Fruit fly (Drosophila melanogaster): ENCODE measurements around the gene CG12689.

CG12689 gene

DNA sequence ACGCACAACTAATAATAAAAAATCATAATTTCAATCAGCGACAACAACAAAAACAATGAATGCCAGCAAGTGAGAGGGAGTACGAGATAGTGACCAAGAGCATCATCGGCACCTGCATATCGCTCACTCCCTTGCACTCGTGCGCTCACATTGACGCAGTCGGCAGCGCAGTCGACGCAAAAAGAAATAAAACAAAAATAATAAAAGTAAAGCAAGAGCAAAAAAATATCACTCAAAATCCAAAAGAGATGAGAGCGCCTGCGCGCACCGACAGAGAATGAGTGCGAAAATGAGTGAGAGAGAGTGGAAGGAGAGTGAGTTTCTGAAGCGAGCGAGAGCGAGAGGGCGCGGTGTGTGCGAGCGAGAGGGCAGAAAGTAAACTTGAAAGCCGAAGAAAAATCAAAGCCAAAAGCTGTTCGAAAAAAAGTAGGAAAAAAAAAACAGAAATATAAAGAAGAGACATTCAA, 18.6 kb upstream of the CG12689 start (continued):
- TF ChIP-seq bab2 (GFP tag; optimal IDR thresholded peaks at IDR 0.05) = no peak
- TF ChIP-seq hbn (GFP tag; IDR thresholded peaks at IDR 0.05; ENCODE audit: partially characterized antibody) = peak; percentile 18; the same call in 1 of the 2 replicates
- TF ChIP-seq CG4730 (GFP tag; IDR thresholded peaks at IDR 0.05) = no peak
- peak; percentile 96 for TF ChIP-seq Nf-YB (GFP tag; optimal IDR thresholded peaks at IDR 0.05)
- peak; percentile 21; the same call in 1 of the 2 replicates for TF ChIP-seq seq (GFP tag; IDR thresholded peaks at IDR 0.05)
- peak; percentile 33 for TF ChIP-seq CG8924 (tag; optimal IDR thresholded peaks at IDR 0.05)
- TF ChIP-seq mam (GFP tag; optimal IDR thresholded peaks at IDR 0.05) = no peak
- no peak for TF ChIP-seq CG6683 (GFP tag; optimal IDR thresholded peaks at IDR 0.05)
- TF ChIP-seq Camta (GFP tag; optimal IDR thresholded peaks at IDR 0.05) = no peak
- no peak for TF ChIP-seq unpg (GFP tag; optimal IDR thresholded peaks at IDR 0.05)
- no peak for TF ChIP-seq Hand (GFP tag; optimal IDR thresholded peaks at IDR 0.05)
- TF ChIP-seq Dp (GFP tag; optimal IDR thresholded peaks at IDR 0.05) = no peak
- TF ChIP-seq MTF-1 (GFP tag; optimal IDR thresholded peaks at IDR 0.05; ENCODE audit: borderline replicate concordance) = no peak
- TF ChIP-seq Sin3A (optimal IDR thresholded peaks at IDR 0.05) = no peak
- peak in 1 of 2 experiments; percentile 99 for TF ChIP-seq bsh (GFP tag; optimal IDR thresholded peaks at IDR 0.05)
- TF ChIP-seq tgo (GFP tag; IDR thresholded peaks at IDR 0.05) = no peak
- TF ChIP-seq E2f1 (GFP tag; IDR thresholded peaks at IDR 0.05) = no peak
- TF ChIP-seq wdn (GFP tag; IDR thresholded peaks at IDR 0.05) = no peak
- TF ChIP-seq CG5245 (GFP tag; optimal IDR thresholded peaks at IDR 0.05) = no peak
- no peak for TF ChIP-seq sima (GFP tag; optimal IDR thresholded peaks at IDR 0.05)
- TF ChIP-seq dpn (GFP tag; optimal IDR thresholded peaks at IDR 0.05) = no peak
- TF ChIP-seq chm (GFP tag; IDR thresholded peaks at IDR 0.05) = 0 out of 2 replicates have a peak, but pooled peaks have one; percentile 34
- TF ChIP-seq HHEX (GFP tag; optimal IDR thresholded peaks at IDR 0.05) = no peak
- no peak for TF ChIP-seq CG13894 (tag; optimal IDR thresholded peaks at IDR 0.05)
- no peak for TF ChIP-seq slbo (GFP tag; IDR thresholded peaks at IDR 0.05)
- TF ChIP-seq CG5180 (GFP tag; optimal IDR thresholded peaks at IDR 0.05) = no peak
- TF ChIP-seq Stat92E (GFP tag; optimal IDR thresholded peaks at IDR 0.05) = no peak
- TF ChIP-seq CG13287 (GFP tag; IDR thresholded peaks at IDR 0.05; ENCODE audit: partially characterized antibody) = peak; percentile 50; the same call in 1 of the 2 replicates
- TF ChIP-seq CG43689 (GFP tag; IDR thresholded peaks at IDR 0.05) = no peak
- no peak for TF ChIP-seq Spps (tag; optimal IDR thresholded peaks at IDR 0.05)
- TF ChIP-seq mld (GFP tag; IDR thresholded peaks at IDR 0.05; ENCODE audit: partially characterized antibody) = no peak; the same call in 2 of the 3 replicates
- TF ChIP-seq gce (GFP tag; IDR thresholded peaks at IDR 0.05) = no peak
- no peak for TF ChIP-seq TFAM (GFP tag; optimal IDR thresholded peaks at IDR 0.05)
- TF ChIP-seq jumu (GFP tag; optimal IDR thresholded peaks at IDR 0.05) = no peak
- TF ChIP-seq crp (GFP tag; optimal IDR thresholded peaks at IDR 0.05) = no peak
- TF ChIP-seq Bdp1 (GFP tag; optimal IDR thresholded peaks at IDR 0.05) = no peak
- TF ChIP-seq PHDP (tag; optimal IDR thresholded peaks at IDR 0.05) = no peak
- TF ChIP-seq CG4404 (GFP tag; IDR thresholded peaks at IDR 0.05) = no peak
- no peak for TF ChIP-seq vfl (GFP tag; optimal IDR thresholded peaks at IDR 0.05)
- TF ChIP-seq CG11560 (tag; IDR thresholded peaks at IDR 0.05) = no peak
- TF ChIP-seq hkb (optimal IDR thresholded peaks at IDR 0.05) = no peak
- TF ChIP-seq hkb (GFP tag; IDR thresholded peaks at IDR 0.05) = no peak
- no peak for TF ChIP-seq Sry-β (GFP tag; optimal IDR thresholded peaks at IDR 0.05)
- no peak for TF ChIP-seq slou (GFP tag; optimal IDR thresholded peaks at IDR 0.05)
- TF ChIP-seq da (GFP tag; optimal IDR thresholded peaks at IDR 0.05) = peak; percentile 41
- no peak for TF ChIP-seq ranshi (GFP tag; IDR thresholded peaks at IDR 0.05)
- no peak for TF ChIP-seq Six4 (GFP tag; optimal IDR thresholded peaks at IDR 0.05)
- no peak for TF ChIP-seq Dip2 (GFP tag; IDR thresholded peaks at IDR 0.05)
- TF ChIP-seq unc-4 (GFP tag; IDR thresholded peaks at IDR 0.05; ENCODE audit: partially characterized antibody) = 0 out of 2 replicates have a peak, but pooled peaks have one; percentile 32
- TF ChIP-seq lov (optimal IDR thresholded peaks at IDR 0.05) = no peak
- TF ChIP-seq lov (GFP tag; IDR thresholded peaks at IDR 0.05) = no peak
